Worm (Caenorhabditis elegans) whole organism, L4/young adult: ENCODE measurements around the gene F41E7.6.

ENCODE experiments used
- W03F9.2 ChIP-seq: fragments of 150-350 bp; optimal IDR thresholded peaks from 2 replicates; lab custom pipeline; 2014; ENCODE audit warnings: missing biosample characterization, missing genetic modification characterization
- dao-5 ChIP-seq: sonication (generic microtip); optimal IDR thresholded peaks from 2 replicates; lab custom pipeline; 2016; ENCODE audit warnings: missing genotype, missing genetic modification characterization, moderate library complexity, missing compliant biosample characterization
- him-1 ChIP-seq: sonication (generic microtip); optimal IDR thresholded peaks from 2 replicates; lab custom pipeline; 2016; ENCODE audit warnings: missing genotype, missing genetic modification reagents, missing genetic modification characterization, missing compliant biosample characterization

DNA sequence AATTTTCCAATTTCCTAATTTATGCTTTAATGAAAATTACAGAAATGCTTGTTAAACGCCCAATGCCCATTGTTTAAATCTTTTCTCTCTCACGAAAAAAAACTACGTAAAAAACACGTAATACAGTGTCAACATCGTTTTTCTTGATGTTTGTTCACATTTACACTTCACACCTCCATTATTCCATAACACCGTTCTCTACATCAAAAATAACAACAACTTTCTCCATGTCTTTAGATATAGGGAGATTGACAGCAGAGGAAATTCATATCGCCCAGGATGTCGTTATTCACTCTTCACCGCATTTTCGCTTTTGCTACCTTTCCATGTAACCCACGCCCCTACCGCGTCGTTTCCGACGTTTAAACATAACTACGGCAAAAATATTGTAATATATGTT is 47.8 kb upstream of the F41E7.6 start, which contains the start of gene efhc-1:
- no peak for TF ChIP-seq him-1 (tag; lab: Kevin White, UChicago)
- no peak for TF ChIP-seq W03F9.2 (tag; lab: Kevin White, UChicago)
- no peak for TF ChIP-seq dao-5 (tag; lab: Kevin White, UChicago)
